Worm (Caenorhabditis elegans): ENCODE measurements around the gene H05C05.2.

ce11 chrIII:2993963-2994362 lies 28.5 kb upstream of the H05C05.2 start:
- TF ChIP-seq nhr-90 (tag; optimal IDR thresholded peaks at IDR 0.05) (no peak), ztf-26 (tag; optimal IDR thresholded peaks at IDR 0.05) (no peak), attf-5 (GFP tag; optimal IDR thresholded peaks at IDR 0.05) (no peak), hsf-1 (GFP tag; IDR thresholded peaks at IDR 0.05) (no peak), atf-7 (tag; optimal IDR thresholded peaks at IDR 0.05) (no peak), bed-1 (GFP tag; IDR thresholded peaks at IDR 0.05) (no peak), sea-2 (GFP tag; IDR thresholded peaks at IDR 0.05) (no peak), efl-1 (GFP tag; optimal IDR thresholded peaks at IDR 0.05) (no peak), nfya-2 (GFP tag; IDR thresholded peaks at IDR 0.05) (no peak), xnd-1 (tag; optimal IDR thresholded peaks at IDR 0.05) (no peak), tlf-1 (GFP tag; optimal IDR thresholded peaks at IDR 0.05) (no peak)

Data from whole organism, young adult.